Fruit fly (Drosophila melanogaster) whole organism, embryonic: ENCODE measurements around the gene Sec13.
A peak's percentile ranks its signal among the peaks of the same experiment; 100 is the strongest.

Source experiments
- Atf3 ChIP-seq: fragments of 200-800 bp; sonication (Bioruptor generic); optimal IDR thresholded peaks from 3 replicates; lab custom pipeline; 2016; ENCODE audit warnings: missing biosample characterization, missing genetic modification characterization
- Bteb2 ChIP-seq: fragments of 200-800 bp; sonication (Bioruptor generic); optimal IDR thresholded peaks from 2 replicates; lab custom pipeline; 2016; ENCODE audit warnings: missing biosample characterization, missing genetic modification characterization
- CG10209 ChIP-seq: fragments of 200-800 bp; sonication (Bioruptor generic); optimal IDR thresholded peaks from 3 replicates; lab custom pipeline; 2017; ENCODE audit warnings: missing biosample characterization, mild to moderate bottlenecking, missing genetic modification characterization, missing genetic modification reagents
- CG10321 ChIP-seq: fragments of 200-800 bp; sonication (Bioruptor generic); IDR thresholded peaks from 2 replicates; pipeline ENCODE4 v1.3.6; 2022; ENCODE audit warnings: missing biosample characterization, missing genetic modification characterization
- CG11560 ChIP-seq: fragments of 200-800 bp; sonication (Bioruptor generic); IDR thresholded peaks from 3 replicates; pipeline ENCODE4 v1.3.6; 2022; ENCODE audit warnings: missing biosample characterization, missing genetic modification characterization
- CG13424 ChIP-seq: fragments of 200-800 bp; sonication (Bioruptor generic); optimal IDR thresholded peaks from 2 replicates; lab custom pipeline; 2019; ENCODE audit warnings: missing biosample characterization, mild to moderate bottlenecking, missing genetic modification characterization, moderate library complexity
- CG14441 ChIP-seq: fragments of 200-800 bp; sonication (Bioruptor generic); IDR thresholded peaks from 2 replicates; pipeline ENCODE4 v1.3.6; 2022; ENCODE audit warnings: missing biosample characterization, missing genetic modification characterization
- CG15073 ChIP-seq: fragments of 200-800 bp; sonication (Bioruptor generic); optimal IDR thresholded peaks from 2 replicates; lab custom pipeline; 2016; ENCODE audit warnings: missing biosample characterization, missing genetic modification characterization
- CG17802 ChIP-seq: fragments of 200-800 bp; sonication (Bioruptor generic); optimal IDR thresholded peaks from 2 replicates; lab custom pipeline; 2018; ENCODE audit warnings: missing biosample characterization, mild to moderate bottlenecking, missing genetic modification characterization, moderate library complexity
- CG2889 ChIP-seq: fragments of 200-800 bp; sonication (Bioruptor generic); IDR thresholded peaks from 3 replicates; pipeline ENCODE4 v1.3.6; 2022; ENCODE audit warnings: missing biosample characterization, missing genetic modification characterization
- CG33213 ChIP-seq: fragments of 200-800 bp; sonication (Bioruptor generic); optimal IDR thresholded peaks from 3 replicates; lab custom pipeline; 2016; ENCODE audit warnings: missing biosample characterization, missing genetic modification characterization
- CG34376 ChIP-seq: fragments of 200-800 bp; sonication (Bioruptor generic); optimal IDR thresholded peaks from 2 replicates; lab custom pipeline; 2018; ENCODE audit warnings: missing biosample characterization, mild to moderate bottlenecking, missing genetic modification characterization
- CG4617 ChIP-seq: fragments of 200-800 bp; sonication (Bioruptor generic); optimal IDR thresholded peaks from 3 replicates; lab custom pipeline; 2016; ENCODE audit warnings: missing biosample characterization, missing genetic modification characterization, borderline replicate concordance
- CG6175 ChIP-seq: fragments of 200-800 bp; sonication (Bioruptor generic); IDR thresholded peaks from 3 replicates; pipeline ENCODE4 v1.3.6; 2022; ENCODE audit warnings: missing biosample characterization, missing genetic modification characterization
- CG7786 ChIP-seq: fragments of 200-800 bp; sonication (Bioruptor generic); optimal IDR thresholded peaks from 2 replicates; lab custom pipeline; 2016; ENCODE audit warnings: missing biosample characterization, missing genetic modification characterization
- CG7963 ChIP-seq: fragments of 200-800 bp; sonication (Bioruptor generic); IDR thresholded peaks from 3 replicates; pipeline ENCODE4 v1.3.6; 2022; ENCODE audit warnings: missing biosample characterization, missing genetic modification characterization; ENCODE audit not compliant: partially characterized antibody
- CG8290 ChIP-seq, 3 experiments: fragments of 200-800 bp; sonication (Bioruptor generic); optimal IDR thresholded peaks; 2 replicates each; lab custom pipeline; 2016 to 2019; ENCODE audit warnings: missing biosample characterization in 3 of 3, missing genetic modification characterization in 3 of 3, mild to moderate bottlenecking in 2 of 3, moderate library complexity in 1 of 3
- CG9727 ChIP-seq: fragments of 200-800 bp; sonication (Bioruptor generic); optimal IDR thresholded peaks from 3 replicates; lab custom pipeline; 2017; ENCODE audit warnings: missing biosample characterization, mild to moderate bottlenecking, missing genetic modification characterization
- CG9817 ChIP-seq: fragments of 200-800 bp; sonication (Bioruptor generic); optimal IDR thresholded peaks from 2 replicates; lab custom pipeline; 2018; ENCODE audit warnings: missing biosample characterization, mild to moderate bottlenecking, missing genetic modification characterization, moderate library complexity
- Dll ChIP-seq: fragments of 200-800 bp; sonication (Bioruptor generic); IDR thresholded peaks from 4 replicates; pipeline ENCODE4 v1.3.6; 2022; ENCODE audit warnings: missing biosample characterization, missing genetic modification characterization; ENCODE audit not compliant: partially characterized antibody
- ERR ChIP-seq: fragments of 200-800 bp; sonication (Bioruptor generic); optimal IDR thresholded peaks from 2 replicates; lab custom pipeline; 2016; ENCODE audit warnings: missing biosample characterization, missing genetic modification characterization
- Eip74EF ChIP-seq, 2 experiments: fragments of 200-800 bp in 1 of 2; fragments of >200 bp in 1 of 2; sonication (Bioruptor generic) in 1 of 2; optimal IDR thresholded peaks; 2 replicates each; lab custom pipeline; 2017 to 2019; ENCODE audit warnings: missing biosample characterization in 2 of 2, missing genetic modification characterization in 2 of 2, mild to moderate bottlenecking in 1 of 2, moderate library complexity in 1 of 2
- HmgZ ChIP-seq: fragments of 200-800 bp; sonication (Bioruptor generic); optimal IDR thresholded peaks from 2 replicates; lab custom pipeline; 2018; ENCODE audit warnings: missing biosample characterization, mild to moderate bottlenecking, missing genetic modification characterization
- Hr78 ChIP-seq, 2 experiments: fragments of 200-800 bp in 1 of 2; fragments of >200 bp in 1 of 2; sonication (Bioruptor generic) in 1 of 2; optimal IDR thresholded peaks; 2 replicates each; lab custom pipeline; 2017 to 2019; ENCODE audit warnings: missing biosample characterization in 2 of 2, missing genetic modification characterization in 2 of 2, mild to moderate bottlenecking in 1 of 2, moderate library complexity in 1 of 2
- Jarid2 ChIP-seq: fragments of 200-800 bp; sonication (Bioruptor generic); optimal IDR thresholded peaks from 3 replicates; lab custom pipeline; 2017; ENCODE audit warnings: mild to moderate bottlenecking, missing biosample characterization, missing genetic modification reagents, missing genetic modification characterization
- MTF-1 ChIP-seq: fragments of 200-800 bp; sonication (Bioruptor generic); optimal IDR thresholded peaks from 2 replicates; lab custom pipeline; 2018; ENCODE audit warnings: missing biosample characterization, mild to moderate bottlenecking, missing genetic modification characterization, borderline replicate concordance
- Taf1 ChIP-seq: fragments of 200-800 bp; sonication (Bioruptor generic); IDR thresholded peaks from 2 replicates; pipeline ENCODE4 v1.3.6; 2022; ENCODE audit warnings: missing biosample characterization, missing genetic modification characterization
- Trl ChIP-seq, 3 experiments: fragments of >200 bp in 2 of 3; fragments of 200-800 bp in 1 of 3; sonication (Bioruptor generic) in 1 of 3; optimal IDR thresholded peaks; 2 replicates in 1 of 3; 3 replicates in 2 of 3; lab custom pipeline; 2016 to 2017; ENCODE audit warnings: missing biosample characterization in 1 of 3, missing genetic modification characterization in 1 of 3
- caup ChIP-seq: fragments of 200-800 bp; sonication (Bioruptor generic); optimal IDR thresholded peaks from 3 replicates; lab custom pipeline; 2017; ENCODE audit warnings: missing biosample characterization, mild to moderate bottlenecking, missing genetic modification characterization, moderate library complexity; ENCODE audit not compliant: severe bottlenecking
- crol ChIP-seq: fragments of 200-800 bp; sonication (Bioruptor generic); IDR thresholded peaks from 2 replicates; pipeline ENCODE4 v1.3.6; 2022; ENCODE audit warnings: missing biosample characterization, missing genetic modification characterization
- da ChIP-seq: fragments of 200-800 bp; sonication (Bioruptor generic); optimal IDR thresholded peaks from 2 replicates; lab custom pipeline; 2016; ENCODE audit warnings: missing biosample characterization, missing genetic modification characterization
- en ChIP-seq: fragments of 200-800 bp; sonication (Bioruptor generic); optimal IDR thresholded peaks from 2 replicates; lab custom pipeline; 2016; ENCODE audit warnings: missing biosample characterization, missing genetic modification characterization
- ftz-f1 ChIP-seq: fragments of 200-800 bp; sonication (Bioruptor generic); optimal IDR thresholded peaks from 2 replicates; lab custom pipeline; 2016; ENCODE audit warnings: missing biosample characterization, missing genetic modification characterization
- gce ChIP-seq: fragments of 200-800 bp; sonication (Bioruptor generic); IDR thresholded peaks from 3 replicates; pipeline ENCODE4 v1.3.6; 2022; ENCODE audit warnings: missing biosample characterization, missing genetic modification characterization
- gsb ChIP-seq: fragments of 200-800 bp; sonication (Bioruptor generic); IDR thresholded peaks from 2 replicates; pipeline ENCODE4 v1.3.6; 2022; ENCODE audit warnings: missing biosample characterization, missing genetic modification characterization
- ken ChIP-seq: fragments of 200-800 bp; sonication (Bioruptor generic); IDR thresholded peaks from 3 replicates; pipeline ENCODE4 v1.3.6; 2022; ENCODE audit warnings: missing biosample characterization, missing genetic modification characterization
- kni ChIP-seq: fragments of 200-800 bp; sonication (Bioruptor generic); optimal IDR thresholded peaks from 3 replicates; lab custom pipeline; 2017; ENCODE audit warnings: mild to moderate bottlenecking, missing biosample characterization, missing genetic modification reagents, missing genetic modification characterization
- lbe ChIP-seq: fragments of 200-800 bp; sonication (Bioruptor generic); optimal IDR thresholded peaks from 2 replicates; lab custom pipeline; 2016; ENCODE audit warnings: missing biosample characterization, mild to moderate bottlenecking, missing genetic modification characterization
- mam ChIP-seq: fragments of 200-800 bp; sonication (Bioruptor generic); optimal IDR thresholded peaks from 3 replicates; lab custom pipeline; 2016; ENCODE audit warnings: missing biosample characterization, missing genetic modification characterization
- mld ChIP-seq: fragments of 200-800 bp; sonication (Bioruptor generic); IDR thresholded peaks from 3 replicates; pipeline ENCODE4 v1.3.6; 2022; ENCODE audit warnings: missing biosample characterization, missing genetic modification characterization; ENCODE audit not compliant: partially characterized antibody
- nau ChIP-seq: fragments of 200-800 bp; sonication (Bioruptor generic); optimal IDR thresholded peaks from 3 replicates; lab custom pipeline; 2017; ENCODE audit warnings: missing biosample characterization, mild to moderate bottlenecking, missing genetic modification characterization, missing genetic modification reagents
- sens-2 ChIP-seq: fragments of 200-800 bp; sonication (Bioruptor generic); IDR thresholded peaks from 2 replicates; pipeline ENCODE4 v1.3.6; 2022; ENCODE audit warnings: missing biosample characterization, missing genetic modification characterization
- stwl ChIP-seq: fragments of 200-800 bp; sonication (Bioruptor generic); optimal IDR thresholded peaks from 3 replicates; lab custom pipeline; 2018; ENCODE audit warnings: missing biosample characterization, mild to moderate bottlenecking, missing genetic modification characterization, moderate library complexity
- tap ChIP-seq: fragments of 200-800 bp; optimal IDR thresholded peaks from 3 replicates; lab custom pipeline; 2019; ENCODE audit warnings: missing biosample characterization, mild to moderate bottlenecking, missing genetic modification characterization, moderate library complexity
- tin ChIP-seq: fragments of 200-800 bp; sonication (Bioruptor generic); optimal IDR thresholded peaks from 3 replicates; lab custom pipeline; 2016; ENCODE audit warnings: missing biosample characterization, missing genetic modification characterization
- vnd ChIP-seq: fragments of 200-800 bp; sonication (Bioruptor generic); IDR thresholded peaks from 3 replicates; pipeline ENCODE4 v1.3.6; 2022; ENCODE audit warnings: missing biosample characterization, missing genetic modification characterization; ENCODE audit not compliant: partially characterized antibody
- wek ChIP-seq: fragments of 200-800 bp; sonication (Bioruptor generic); optimal IDR thresholded peaks from 3 replicates; lab custom pipeline; 2018; ENCODE audit warnings: missing biosample characterization, mild to moderate bottlenecking, missing genetic modification characterization, moderate library complexity
- zf30C ChIP-seq: fragments of 200-800 bp; sonication (Bioruptor generic); optimal IDR thresholded peaks from 3 replicates; lab custom pipeline; 2018; ENCODE audit warnings: missing biosample characterization, mild to moderate bottlenecking, missing genetic modification characterization

Gene Sec13

DNA sequence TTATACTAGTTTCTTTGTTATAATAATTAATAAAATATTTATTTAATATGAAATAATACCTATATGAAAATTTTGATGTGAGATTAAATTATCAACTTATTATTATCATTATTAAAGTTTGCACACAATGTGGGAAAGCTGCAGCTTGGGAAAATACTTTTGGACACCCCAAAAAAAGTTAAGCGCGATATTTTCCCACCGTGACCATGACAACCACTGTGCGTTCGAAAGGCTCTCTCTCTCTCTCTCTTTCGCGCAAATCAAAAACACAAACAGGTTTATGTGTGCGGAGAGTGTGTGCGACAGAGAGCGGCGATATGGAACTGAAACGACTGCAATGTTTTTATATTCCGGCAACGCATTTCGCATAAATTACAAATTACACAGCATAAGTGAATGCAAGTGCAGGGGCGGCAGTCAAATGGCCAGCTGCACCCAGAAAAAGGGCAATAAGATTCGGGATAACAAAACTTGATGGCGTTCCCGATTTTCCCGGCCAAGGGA lies 9.1 kb upstream of the Sec13 start (continued):
- TF ChIP-seq CG34376 (GFP tag; lab: Kevin White, UChicago) (no peak), CG9727 (peak; percentile 73), lbe (no peak), Taf1 (GFP tag; lab: Robert Waterston, UW) (no peak), tin (GFP tag; lab: Kevin White, UChicago) (peak; percentile 56), gsb (no peak), MTF-1 (GFP tag; lab: Kevin White, UChicago) (no peak), crol (GFP tag; lab: Robert Waterston, UW) (no peak), CG7786 (GFP tag; lab: Kevin White, UChicago) (no peak), ftz-f1 (GFP tag; lab: Kevin White, UChicago) (no peak), zf30C (GFP tag; lab: Kevin White, UChicago) (no peak), stwl (tag; lab: Kevin White, UChicago) (no peak), sens-2 (GFP tag; lab: Robert Waterston, UW) (no peak), kni (GFP tag; lab: Kevin White, UChicago) (peak; percentile 81), wek (no peak), nau (GFP tag; lab: Kevin White, UChicago) (no peak), CG17802 (tag; lab: Kevin White, UChicago) (no peak), CG10209 (GFP tag; lab: Kevin White, UChicago) (peak; percentile 49), gce (GFP tag; lab: Robert Waterston, UW) (0 out of 3 replicates have a peak, but pooled peaks have one; percentile 41), CG2889 (GFP tag; lab: Robert Waterston, UW) (no peak), CG8290 (GFP tag; optimal IDR thresholded peaks at IDR 0.05; lab: Kevin White, UChicago) (peak; percentile 9), CG8290 (tag; optimal IDR thresholded peaks at IDR 0.05; lab: Kevin White, UChicago) (no peak), Hr78 (GFP tag; optimal IDR thresholded peaks at IDR 0.05; lab: Kevin White, UChicago) (no peak), CG4617 (GFP tag; lab: Kevin White, UChicago) (no peak), Dll (no peak), ken (GFP tag; lab: Robert Waterston, UW) (peak; percentile 34; the same call in 1 of the 3 replicates), mld (no peak), Atf3 (GFP tag; lab: Kevin White, UChicago) (no peak), Eip74EF (GFP tag; optimal IDR thresholded peaks at IDR 0.05; lab: Kevin White, UChicago) (peak in 1 of 2 experiments; percentile 25), CG14441 (GFP tag; lab: Robert Waterston, UW) (peak; percentile 38; the same call in 1 of the 2 replicates), HmgZ (tag; lab: Kevin White, UChicago) (no peak), caup (GFP tag; lab: Kevin White, UChicago) (peak; percentile 19), vnd (GFP tag; lab: Robert Waterston, UW) (no peak), da (GFP tag; lab: Kevin White, UChicago) (no peak), Bteb2 (GFP tag; lab: Kevin White, UChicago) (no peak), Trl (optimal IDR thresholded peaks at IDR 0.05; lab: Kevin White, UChicago) (peak in 1 of 2 experiments; percentile 57), Trl (GFP tag; optimal IDR thresholded peaks at IDR 0.05; lab: Kevin White, UChicago) (no peak), CG7963 (GFP tag; lab: Robert Waterston, UW) (0 out of 3 replicates have a peak, but pooled peaks have one; percentile 14), tap (tag; lab: Kevin White, UChicago) (peak; percentile 42), CG6175 (GFP tag; lab: Robert Waterston, UW) (no peak; the same call in 2 of the 3 replicates), ERR (GFP tag; lab: Kevin White, UChicago) (no peak), CG10321 (GFP tag; lab: Robert Waterston, UW) (no peak), Jarid2 (GFP tag; lab: Kevin White, UChicago) (no peak), mam (peak; percentile 54), CG33213 (GFP tag; lab: Kevin White, UChicago) (no peak), CG11560 (tag; lab: Robert Waterston, UW) (no peak), CG13424 (tag; lab: Kevin White, UChicago) (peak; percentile 45), CG15073 (GFP tag; lab: Kevin White, UChicago) (no peak), en (GFP tag; lab: Kevin White, UChicago) (no peak), CG9817 (peak; percentile 20)
